Worm (Caenorhabditis elegans) whole organism, mixed stage, embryonic: Measurements from ENCODE around the gene lig-4.
A peak's percentile ranks its signal among the peaks of the same experiment; 100 is the strongest.

Experiments used
- M03D4.4 ChIP-seq: sonication (generic microtip); optimal IDR thresholded peaks from 2 replicates; lab custom pipeline; 2017; ENCODE audit warnings: mild to moderate bottlenecking, missing genetic modification characterization, missing compliant biosample characterization
- bed-3 ChIP-seq: fragments of 200-800 bp; sonication (Bioruptor generic); optimal IDR thresholded peaks from 3 replicates; lab custom pipeline; 2018; ENCODE audit warnings: mild to moderate bottlenecking, missing genetic modification characterization, moderate library complexity, missing compliant biosample characterization
- blmp-1 ChIP-seq: fragments of 150-350 bp; optimal IDR thresholded peaks from 2 replicates; lab custom pipeline; 2014; ENCODE audit warnings: missing biosample characterization, missing genetic modification characterization
- ceh-39 ChIP-seq: fragments of 150-350 bp; optimal IDR thresholded peaks from 2 replicates; lab custom pipeline; 2014; ENCODE audit warnings: missing biosample characterization, missing genetic modification characterization
- ceh-43 ChIP-seq: fragments of 200-800 bp; sonication (Bioruptor generic); optimal IDR thresholded peaks from 2 replicates; lab custom pipeline; 2018; ENCODE audit warnings: mild to moderate bottlenecking, missing genetic modification characterization, moderate library complexity, missing compliant biosample characterization
- ceh-83 ChIP-seq: fragments of 200-800 bp; sonication (Bioruptor generic); optimal IDR thresholded peaks from 2 replicates; lab custom pipeline; 2018; ENCODE audit warnings: mild to moderate bottlenecking, missing genetic modification characterization, missing compliant biosample characterization
- ces-1 ChIP-seq: fragments of 150-350 bp; optimal IDR thresholded peaks from 2 replicates; lab custom pipeline; 2014; ENCODE audit warnings: missing biosample characterization, missing genetic modification reagents, missing genetic modification characterization
- cnd-1 ChIP-seq: fragments of 200-800 bp; sonication (Bioruptor generic); optimal IDR thresholded peaks from 2 replicates; lab custom pipeline; 2018; ENCODE audit warnings: mild to moderate bottlenecking, missing genetic modification characterization, missing compliant biosample characterization
- drap-1 ChIP-seq: fragments of 200-800 bp; sonication (Bioruptor generic); optimal IDR thresholded peaks from 3 replicates; lab custom pipeline; 2018; ENCODE audit warnings: mild to moderate bottlenecking, missing genetic modification characterization, missing compliant biosample characterization
- elt-1 ChIP-seq: sonication (generic microtip); optimal IDR thresholded peaks from 2 replicates; lab custom pipeline; 2017; ENCODE audit warnings: missing genetic modification characterization, mild to moderate bottlenecking, missing compliant biosample characterization, antibody characterized with exemption, moderate library complexity, borderline replicate concordance; ENCODE audit not compliant: insufficient read depth
- elt-3 ChIP-seq: fragments of 150-350 bp; optimal IDR thresholded peaks from 2 replicates; lab custom pipeline; 2014; ENCODE audit warnings: missing biosample characterization, missing genetic modification characterization
- flh-1 ChIP-seq: fragments of 200-800 bp; sonication (Bioruptor generic); optimal IDR thresholded peaks from 2 replicates; lab custom pipeline; 2018; ENCODE audit warnings: mild to moderate bottlenecking, missing genetic modification characterization, moderate library complexity, missing compliant biosample characterization
- ham-2 ChIP-seq: fragments of 200-800 bp; sonication (Bioruptor generic); optimal IDR thresholded peaks from 2 replicates; lab custom pipeline; 2018; ENCODE audit warnings: mild to moderate bottlenecking, missing genetic modification characterization, missing compliant biosample characterization
- hlh-1 ChIP-seq: fragments of 150-350 bp; optimal IDR thresholded peaks from 2 replicates; lab custom pipeline; 2014; ENCODE audit warnings: missing biosample characterization, missing genetic modification reagents, missing genetic modification characterization
- lin-13 ChIP-seq: fragments of 150-350 bp; optimal IDR thresholded peaks from 2 replicates; lab custom pipeline; 2014; ENCODE audit warnings: missing biosample characterization, missing genetic modification characterization
- lin-32 ChIP-seq: fragments of 200-800 bp; sonication (Bioruptor generic); optimal IDR thresholded peaks from 2 replicates; lab custom pipeline; 2018; ENCODE audit warnings: mild to moderate bottlenecking, missing genetic modification characterization, missing compliant biosample characterization
- lsy-2 ChIP-seq: fragments of 150-350 bp; optimal IDR thresholded peaks from 2 replicates; lab custom pipeline; 2014; ENCODE audit warnings: missing biosample characterization, missing genetic modification characterization
- mab-5 ChIP-seq: fragments of 150-350 bp; optimal IDR thresholded peaks from 2 replicates; lab custom pipeline; 2014; ENCODE audit warnings: missing biosample characterization, missing genetic modification characterization
- mep-1 ChIP-seq: fragments of 150-350 bp; optimal IDR thresholded peaks from 2 replicates; lab custom pipeline; 2017; ENCODE audit warnings: missing biosample characterization, missing genetic modification reagents, missing genetic modification characterization, inconsistent platforms
- mls-2 ChIP-seq: sonication (generic microtip); optimal IDR thresholded peaks from 2 replicates; lab custom pipeline; 2016; ENCODE audit warnings: mild to moderate bottlenecking, missing genetic modification characterization, moderate library complexity, missing compliant biosample characterization
- nhr-12 ChIP-seq: fragments of 150-350 bp; optimal IDR thresholded peaks from 2 replicates; lab custom pipeline; 2014; ENCODE audit warnings: missing biosample characterization, missing genetic modification characterization
- nhr-2 ChIP-seq: fragments of 150-350 bp; optimal IDR thresholded peaks from 2 replicates; lab custom pipeline; 2014; ENCODE audit warnings: missing biosample characterization, missing genetic modification characterization
- nhr-237 ChIP-seq: fragments of 150-350 bp; optimal IDR thresholded peaks from 2 replicates; lab custom pipeline; 2014; ENCODE audit warnings: missing biosample characterization, missing genetic modification characterization
- nhr-28 ChIP-seq: fragments of 150-350 bp; optimal IDR thresholded peaks from 2 replicates; lab custom pipeline; 2014; ENCODE audit warnings: missing biosample characterization, missing genetic modification characterization
- nhr-76 ChIP-seq: sonication (generic microtip); optimal IDR thresholded peaks from 2 replicates; lab custom pipeline; 2017; ENCODE audit warnings: missing biosample characterization, missing genetic modification characterization
- pha-4 ChIP-seq: fragments of 150-350 bp; optimal IDR thresholded peaks from 2 replicates; lab custom pipeline; 2018; ENCODE audit warnings: missing biosample characterization, missing genetic modification reagents, missing genetic modification characterization
- sem-2 ChIP-seq: fragments of 200-800 bp; sonication (Bioruptor generic); optimal IDR thresholded peaks from 2 replicates; lab custom pipeline; 2018; ENCODE audit warnings: mild to moderate bottlenecking, missing genetic modification characterization, missing compliant biosample characterization
- snpc-4 ChIP-seq: fragments of 150-350 bp; optimal IDR thresholded peaks from 2 replicates; lab custom pipeline; 2014; ENCODE audit warnings: missing biosample characterization, missing genetic modification characterization
- sptf-1 ChIP-seq: sonication (generic microtip); optimal IDR thresholded peaks from 2 replicates; lab custom pipeline; 2017; ENCODE audit warnings: mild to moderate bottlenecking, missing genetic modification characterization, moderate library complexity, missing compliant biosample characterization
- unc-120 ChIP-seq: sonication (generic microtip); optimal IDR thresholded peaks from 2 replicates; lab custom pipeline; 2017; ENCODE audit warnings: missing genetic modification characterization, missing compliant biosample characterization; ENCODE audit not compliant: poor library complexity, severe bottlenecking
- unc-39 ChIP-seq: fragments of 150-350 bp; optimal IDR thresholded peaks from 2 replicates; lab custom pipeline; 2014; ENCODE audit warnings: missing biosample characterization, missing genetic modification characterization
- unc-62 ChIP-seq: fragments of 150-350 bp; optimal IDR thresholded peaks from 2 replicates; lab custom pipeline; 2014; ENCODE audit warnings: missing biosample characterization, missing genetic modification reagents, missing genetic modification characterization
- zip-8 ChIP-seq: fragments of 150-350 bp; optimal IDR thresholded peaks from 2 replicates; lab custom pipeline; 2014; ENCODE audit warnings: missing biosample characterization, missing genetic modification characterization
- ztf-11 ChIP-seq: fragments of 150-350 bp; optimal IDR thresholded peaks from 2 replicates; lab custom pipeline; 2014; ENCODE audit warnings: missing biosample characterization, missing genetic modification characterization

The lig-4 gene

DNA sequence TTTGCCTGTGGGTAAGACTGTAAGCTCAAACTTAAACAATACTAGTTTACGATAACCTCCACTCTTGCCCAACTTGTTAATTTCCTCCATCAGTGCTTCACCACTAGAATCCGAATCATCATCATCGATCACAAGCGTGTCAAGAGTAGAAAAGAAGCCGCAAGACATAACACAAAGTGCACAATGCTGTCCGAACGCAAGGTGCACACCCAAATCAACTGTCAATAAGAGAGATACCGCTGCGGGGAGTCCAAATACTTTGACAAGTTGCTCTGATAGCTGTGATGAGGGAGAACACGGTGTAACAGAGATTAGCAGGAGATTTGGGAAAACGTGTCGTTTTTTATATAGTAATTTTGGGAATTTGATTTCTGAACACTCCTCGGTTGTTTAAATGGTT lies 10.1 kb downstream of the lig-4 start:
- TF ChIP-seq drap-1 (GFP tag; lab: Kevin White, UChicago) (no peak), snpc-4 (tag; lab: Kevin White, UChicago) (no peak), hlh-1 (tag; lab: Kevin White, UChicago) (peak; percentile 67), pha-4 (tag; lab: Kevin White, UChicago) (no peak), unc-62 (peak; percentile 72), cnd-1 (tag; lab: Kevin White, UChicago) (no peak)
- TF ChIP-seq, all 35 proteins: peak for 2

DNA sequence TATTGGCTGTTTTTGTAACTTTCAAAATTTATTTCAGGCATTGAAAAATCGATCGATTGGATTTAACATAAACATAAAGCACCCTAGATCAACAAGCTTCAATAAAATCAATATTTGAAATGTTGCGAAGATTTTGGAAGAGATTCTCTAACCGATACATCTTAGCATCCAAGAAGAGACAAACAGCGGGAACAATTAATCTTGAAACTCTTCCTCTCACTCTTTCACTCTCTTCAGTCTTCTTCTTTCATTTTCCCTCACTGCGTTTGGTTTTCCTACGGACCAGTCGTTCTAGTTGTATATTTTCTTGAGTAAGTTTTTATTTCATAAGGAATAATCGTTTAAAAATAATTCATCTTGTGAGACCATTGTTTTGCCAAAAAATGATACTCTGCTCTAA lies 11.7 kb downstream of the lig-4 start:
- TF ChIP-seq sptf-1 (tag; lab: Kevin White, UChicago) (no peak), ceh-43 (GFP tag; lab: Kevin White, UChicago) (no peak), elt-1 (no peak), elt-3 (tag; lab: Kevin White, UChicago) (no peak), hlh-1 (tag; lab: Kevin White, UChicago) (no peak), nhr-237 (tag; lab: Kevin White, UChicago) (no peak), unc-62 (no peak), pha-4 (tag; lab: Kevin White, UChicago) (no peak), lsy-2 (tag; lab: Kevin White, UChicago) (no peak), ceh-83 (GFP tag; lab: Kevin White, UChicago) (no peak), snpc-4 (tag; lab: Kevin White, UChicago) (no peak)

DNA sequence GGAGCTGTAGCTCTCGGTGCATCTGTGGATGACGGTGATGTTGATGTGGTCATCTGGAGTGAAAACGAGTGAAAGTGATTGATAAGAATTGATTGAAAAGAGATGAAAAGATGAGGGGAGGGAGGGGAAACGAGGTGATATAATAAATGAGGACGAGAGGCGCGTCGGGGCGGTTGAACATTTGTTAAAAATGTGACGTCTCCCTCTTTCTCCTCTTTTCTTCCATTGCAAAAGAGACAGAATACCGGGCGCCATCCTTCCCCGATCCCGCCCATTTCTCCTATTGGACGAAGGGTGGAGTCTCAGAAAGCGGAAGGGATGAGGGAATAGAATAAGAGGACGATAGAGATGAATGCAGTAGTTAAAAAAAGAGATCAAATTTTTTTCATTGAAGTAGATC lies 13.4 kb downstream of the lig-4 start:
- peak; percentile 45 for TF ChIP-seq unc-120 (tag; lab: Kevin White, UChicago)
- peak; percentile 45 for TF ChIP-seq hlh-1 (tag; lab: Kevin White, UChicago)
- TF ChIP-seq lsy-2 (tag; lab: Kevin White, UChicago), result peak; percentile 29
- no peak for TF ChIP-seq mls-2 (tag; lab: Kevin White, UChicago)
- peak; percentile 82 for TF ChIP-seq unc-62
- TF ChIP-seq, all 35 proteins: peak for 4

DNA sequence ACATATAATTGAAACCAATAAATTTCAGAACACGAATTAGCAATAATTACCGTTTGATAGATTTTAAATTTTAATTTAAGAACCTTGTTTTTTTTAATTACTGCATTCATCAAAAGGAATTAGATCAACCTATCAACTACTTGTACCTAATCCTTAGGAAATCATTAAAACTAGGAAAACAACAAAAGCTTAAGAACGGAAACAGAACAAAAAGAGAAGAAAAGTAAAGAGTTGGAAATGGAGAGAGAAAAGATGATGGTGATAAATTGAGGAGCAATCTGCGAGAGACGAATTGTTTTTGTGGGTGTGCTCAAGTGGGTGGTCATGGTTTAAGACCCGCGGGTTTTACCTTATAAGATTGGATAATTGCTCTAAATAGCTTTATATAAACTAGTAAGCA lies 14.1 kb downstream of the lig-4 start:
- no peak for TF ChIP-seq flh-1 (GFP tag; lab: Kevin White, UChicago)
- TF ChIP-seq snpc-4 (tag; lab: Kevin White, UChicago), result no peak
- no peak for TF ChIP-seq nhr-76 (tag; lab: Kevin White, UChicago)
- TF ChIP-seq ztf-11 (tag; lab: Kevin White, UChicago), result no peak
- TF ChIP-seq cnd-1 (tag; lab: Kevin White, UChicago), result no peak
- no peak for TF ChIP-seq nhr-2 (tag; lab: Kevin White, UChicago)
- TF ChIP-seq blmp-1 (tag; lab: Kevin White, UChicago), result no peak
- no peak for TF ChIP-seq nhr-237 (tag; lab: Kevin White, UChicago)
- TF ChIP-seq ham-2 (GFP tag; lab: Kevin White, UChicago), result no peak
- no peak for TF ChIP-seq elt-3 (tag; lab: Kevin White, UChicago)

DNA sequence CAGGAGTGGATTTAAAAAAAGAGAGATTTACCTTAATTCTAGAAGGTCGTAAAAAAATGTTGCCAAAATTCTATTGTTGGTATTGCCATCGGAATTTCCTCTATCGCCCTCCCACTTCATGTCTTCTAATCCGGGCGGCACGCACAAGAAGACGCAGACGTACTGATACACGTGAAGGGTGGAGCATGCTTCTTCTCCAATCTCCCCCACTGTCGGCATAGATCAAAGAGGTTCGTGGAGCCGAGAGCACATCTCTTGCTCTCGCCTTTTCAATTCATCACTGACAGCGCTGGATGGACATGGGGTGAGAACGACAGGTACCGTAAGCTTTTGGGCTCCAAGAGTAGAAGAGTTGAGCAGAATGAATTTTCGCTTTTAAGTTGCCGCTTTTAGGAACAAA lies 15.3 kb downstream of the lig-4 start, which contains the start of gene lin-39:
Gene lin-39 (minus strand): TSS at position 74 of the 400 bp plus-strand sequence.
- no peak for TF ChIP-seq lsy-2 (tag; lab: Kevin White, UChicago)
- peak; percentile 44 for TF ChIP-seq unc-62

DNA sequence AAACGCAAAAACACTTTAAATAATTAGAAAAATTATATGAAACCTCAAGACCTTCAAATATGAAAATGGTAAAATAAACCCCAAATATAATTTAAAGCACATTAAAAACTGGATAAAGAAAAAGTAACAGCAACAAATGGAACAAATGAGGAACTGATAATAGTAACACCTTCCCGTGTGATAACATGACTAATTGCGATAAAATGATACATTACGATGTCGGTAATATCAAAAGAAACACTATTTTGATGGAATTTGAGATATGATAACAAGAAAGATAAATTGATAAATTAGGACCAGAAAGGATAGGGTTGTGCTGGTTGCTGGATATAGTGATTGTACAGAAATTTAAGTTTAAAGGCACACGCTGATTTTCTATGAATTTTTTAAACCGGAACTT lies 20.8 kb downstream of the lig-4 start:
- TF ChIP-seq drap-1 (GFP tag; lab: Kevin White, UChicago) (no peak), nhr-237 (tag; lab: Kevin White, UChicago) (no peak), lin-32 (GFP tag; lab: Kevin White, UChicago) (no peak), nhr-2 (tag; lab: Kevin White, UChicago) (no peak), pha-4 (tag; lab: Kevin White, UChicago) (no peak)

DNA sequence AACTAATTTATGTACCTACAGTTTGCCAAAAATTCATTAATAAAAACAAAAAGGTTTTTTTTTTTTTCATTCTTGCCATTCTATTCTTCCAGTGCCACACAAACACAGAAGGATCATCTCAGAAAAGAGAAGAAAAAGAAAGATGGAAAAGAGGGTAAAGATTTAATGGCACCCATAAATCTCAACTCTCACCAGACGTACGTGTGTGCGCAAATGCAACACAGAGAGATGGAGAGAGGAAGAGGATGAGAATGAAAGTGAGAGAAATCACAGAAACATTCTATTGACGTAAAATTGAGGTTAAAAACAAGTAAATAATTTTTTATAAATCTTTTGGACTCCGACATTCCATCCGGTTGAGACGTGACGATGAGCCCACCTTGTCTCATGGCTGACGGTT lies 22.9 kb downstream of the lig-4 start:
- TF ChIP-seq unc-62 (peak; percentile 82), bed-3 (GFP tag; lab: Kevin White, UChicago) (no peak), nhr-76 (tag; lab: Kevin White, UChicago) (no peak), lin-13 (no peak), ceh-39 (no peak), mab-5 (tag; lab: Kevin White, UChicago) (peak; percentile 61), blmp-1 (tag; lab: Kevin White, UChicago) (no peak), nhr-12 (no peak), ces-1 (GFP tag; lab: Kevin White, UChicago) (no peak), lsy-2 (tag; lab: Kevin White, UChicago) (no peak), sem-2 (GFP tag; lab: Kevin White, UChicago) (no peak), elt-3 (tag; lab: Kevin White, UChicago) (no peak), cnd-1 (tag; lab: Kevin White, UChicago) (no peak), mls-2 (tag; lab: Kevin White, UChicago) (no peak), unc-39 (tag; lab: Kevin White, UChicago) (no peak), unc-120 (tag; lab: Kevin White, UChicago) (peak; percentile 1), ceh-43 (GFP tag; lab: Kevin White, UChicago) (no peak), ham-2 (GFP tag; lab: Kevin White, UChicago) (no peak), nhr-237 (tag; lab: Kevin White, UChicago) (no peak), hlh-1 (tag; lab: Kevin White, UChicago) (peak; percentile 71), elt-1 (no peak), mep-1 (tag; lab: Kevin White, UChicago) (no peak), sptf-1 (tag; lab: Kevin White, UChicago) (no peak), M03D4.4 (tag; lab: Kevin White, UChicago) (no peak), zip-8 (tag; lab: Kevin White, UChicago) (no peak), lin-32 (GFP tag; lab: Kevin White, UChicago) (no peak), nhr-28 (tag; lab: Kevin White, UChicago) (no peak), ztf-11 (tag; lab: Kevin White, UChicago) (no peak)
